Worm (Caenorhabditis elegans) whole organism, early embryonic: Measurements from ENCODE around the gene ran-2.

ENCODE experiments used
- aly-1 ChIP-seq: sonication (generic microtip); optimal IDR thresholded peaks from 2 replicates; lab custom pipeline; 2016; ENCODE audit warnings: missing genetic modification characterization, missing compliant biosample characterization
- ama-1 ChIP-seq: fragments of 150-350 bp; optimal IDR thresholded peaks from 2 replicates; lab custom pipeline; 2014
- ceh-13 ChIP-seq: fragments of 200-800 bp; sonication (Bioruptor generic); optimal IDR thresholded peaks from 2 replicates; lab custom pipeline; 2018; ENCODE audit warnings: mild to moderate bottlenecking, missing genetic modification characterization, missing compliant biosample characterization
- ceh-36 ChIP-seq: sonication (generic microtip); optimal IDR thresholded peaks from 2 replicates; lab custom pipeline; 2016; ENCODE audit warnings: missing genetic modification characterization, inconsistent platforms, missing compliant biosample characterization
- ets-7 ChIP-seq: sonication (generic microtip); optimal IDR thresholded peaks from 2 replicates; lab custom pipeline; 2016; ENCODE audit warnings: missing genotype, missing genetic modification characterization, missing compliant biosample characterization
- flt-1 ChIP-seq: fragments of 200-800 bp; sonication (Bioruptor generic); IDR thresholded peaks from 2 replicates; pipeline ENCODE4 v1.3.6; 2022; ENCODE audit warnings: missing genetic modification characterization, missing compliant biosample characterization
- hmbx-1 ChIP-seq: sonication (generic microtip); optimal IDR thresholded peaks from 2 replicates; lab custom pipeline; 2016; ENCODE audit warnings: mild to moderate bottlenecking, missing genetic modification characterization, missing compliant biosample characterization
- hnd-1 ChIP-seq: sonication (generic microtip); optimal IDR thresholded peaks from 2 replicates; lab custom pipeline; 2016; ENCODE audit warnings: missing genetic modification characterization, missing compliant biosample characterization
- pes-1 ChIP-seq: fragments of 200-800 bp; sonication (Bioruptor generic); IDR thresholded peaks from 2 replicates; pipeline ENCODE4 v1.3.6; 2022; ENCODE audit warnings: missing genetic modification reagents, missing genetic modification characterization, missing compliant biosample characterization
- scrt-1 ChIP-seq: fragments of 200-800 bp; sonication (Bioruptor generic); IDR thresholded peaks from 2 replicates; pipeline ENCODE4 v1.3.6; 2022; ENCODE audit warnings: missing genetic modification characterization, missing compliant biosample characterization
- sea-1 ChIP-seq: fragments of 200-800 bp; sonication (Bioruptor generic); conservative IDR thresholded peaks from 2 replicates; pipeline ENCODE4 v1.3.6; 2022; ENCODE audit warnings: missing genetic modification characterization, missing compliant biosample characterization
- tbx-11 ChIP-seq: fragments of 200-800 bp; sonication (Bioruptor generic); IDR thresholded peaks from 2 replicates; pipeline ENCODE4 v1.3.6; 2022; ENCODE audit warnings: missing genetic modification characterization, missing compliant biosample characterization
- tbx-37 ChIP-seq: fragments of 200-800 bp; sonication (Bioruptor generic); conservative IDR thresholded peaks from 2 replicates; pipeline ENCODE4 v1.3.6; 2022; ENCODE audit warnings: missing genetic modification reagents, missing genetic modification characterization, missing compliant biosample characterization
- tra-4 ChIP-seq: sonication (generic microtip); optimal IDR thresholded peaks from 2 replicates; lab custom pipeline; 2017; ENCODE audit warnings: missing genetic modification characterization, missing compliant biosample characterization

ce11 chrIII:7909263-7909662 lies 24.1 kb upstream of the ran-2 start, which contains the start of gene ZK688.1:
- TF ChIP-seq ama-1 (no peak), tbx-37 (GFP tag; lab: Robert Waterston, UW) (no peak), hnd-1 (no peak), tra-4 (tag; lab: Kevin White, UChicago) (no peak), aly-1 (tag; lab: Kevin White, UChicago) (no peak), ceh-36 (tag; lab: Kevin White, UChicago) (no peak), scrt-1 (GFP tag; lab: Robert Waterston, UW) (no peak), ets-7 (tag; lab: Kevin White, UChicago) (no peak), hmbx-1 (tag; lab: Kevin White, UChicago) (no peak), flt-1 (no peak), ceh-13 (GFP tag; lab: Kevin White, UChicago) (no peak), pes-1 (no peak), sea-1 (GFP tag; lab: Robert Waterston, UW) (no peak), tbx-11 (no peak)
